Worm (Caenorhabditis elegans) whole organism, late embryonic: ENCODE results near the gene F37A8.2.

Experiments used
- F13H6.1 ChIP-seq: sonication (generic microtip); optimal IDR thresholded peaks from 2 replicates; lab custom pipeline; 2016; ENCODE audit warnings: missing genetic modification characterization, missing compliant biosample characterization
- ahr-1 ChIP-seq: sonication (generic microtip); optimal IDR thresholded peaks from 2 replicates; lab custom pipeline; 2016; ENCODE audit warnings: missing genetic modification characterization, missing compliant biosample characterization
- ceh-22 ChIP-seq: sonication (generic microtip); optimal IDR thresholded peaks from 2 replicates; lab custom pipeline; 2017; ENCODE audit warnings: missing biosample characterization, missing genetic modification characterization
- dve-1 ChIP-seq: sonication (generic microtip); optimal IDR thresholded peaks from 2 replicates; lab custom pipeline; 2017; ENCODE audit warnings: antibody characterized with exemption, mild to moderate bottlenecking, missing genetic modification characterization, missing compliant biosample characterization
- fax-1 ChIP-seq: sonication (generic microtip); optimal IDR thresholded peaks from 2 replicates; lab custom pipeline; 2016; ENCODE audit warnings: missing genotype, missing genetic modification characterization, missing compliant biosample characterization
- lin-11 ChIP-seq: fragments of 200-800 bp; sonication (Bioruptor generic); optimal IDR thresholded peaks from 2 replicates; lab custom pipeline; 2018; ENCODE audit warnings: mild to moderate bottlenecking, missing genetic modification characterization, missing compliant biosample characterization
- pha-4 ChIP-seq: fragments of 150-350 bp; optimal IDR thresholded peaks from 2 replicates; lab custom pipeline; 2018; ENCODE audit warnings: missing biosample characterization, missing genetic modification reagents, missing genetic modification characterization
- rnt-1 ChIP-seq: sonication (generic microtip); optimal IDR thresholded peaks from 2 replicates; lab custom pipeline; 2016; ENCODE audit warnings: missing genetic modification characterization, missing compliant biosample characterization
- tbx-2 ChIP-seq: sonication (generic microtip); optimal IDR thresholded peaks from 2 replicates; lab custom pipeline; 2016; ENCODE audit warnings: missing genetic modification characterization, missing compliant biosample characterization
- unc-55 ChIP-seq: sonication (generic microtip); optimal IDR thresholded peaks from 2 replicates; lab custom pipeline; 2017; ENCODE audit warnings: missing biosample characterization, missing genetic modification reagents, missing genetic modification characterization
- zip-5 ChIP-seq: sonication (generic microtip); optimal IDR thresholded peaks from 2 replicates; lab custom pipeline; 2016; ENCODE audit warnings: missing genetic modification characterization, missing compliant biosample characterization

DNA sequence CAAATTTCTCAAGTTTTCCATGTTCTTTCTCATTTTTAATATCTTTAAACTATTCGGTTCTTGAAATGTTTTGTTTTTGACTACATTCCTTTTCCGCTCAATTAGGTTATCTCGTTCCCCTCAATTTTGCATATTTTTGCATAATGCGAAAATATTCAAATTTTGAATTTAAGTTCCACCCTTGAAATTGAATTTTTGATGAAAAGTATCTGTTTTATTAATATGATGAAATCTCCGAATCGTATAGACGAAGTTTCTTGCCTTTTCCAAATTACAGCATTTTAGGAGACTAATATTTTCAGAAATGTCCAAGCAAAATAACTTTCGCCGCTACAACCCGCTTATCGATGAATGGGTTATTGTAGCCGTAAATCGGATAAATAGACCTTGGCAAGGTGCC is 12.8 kb downstream of the F37A8.2 start, which contains the start of gene ZK1058.3:
- TF ChIP-seq fax-1 (tag; lab: Kevin White, UChicago) (no peak), unc-55 (GFP tag; lab: Kevin White, UChicago) (no peak), F13H6.1 (tag; lab: Kevin White, UChicago) (no peak), rnt-1 (tag; lab: Kevin White, UChicago) (no peak), pha-4 (tag; lab: Kevin White, UChicago) (no peak), ceh-22 (tag; lab: Kevin White, UChicago) (no peak), dve-1 (tag; lab: Kevin White, UChicago) (no peak), tbx-2 (tag; lab: Kevin White, UChicago) (no peak), ahr-1 (no peak), lin-11 (no peak), zip-5 (tag; lab: Kevin White, UChicago) (no peak)
